Worm (Caenorhabditis elegans) whole organism, early embryonic: ENCODE measurements around the gene ZK1240.11.
"Not testable (repeated sequence)": the region's sequence is repeated elsewhere in the genome, so short reads cannot be mapped to it uniquely, and the experiment has no call there.

ENCODE experiments used
- B0310.2 ChIP-seq: sonication (generic microtip); optimal IDR thresholded peaks from 2 replicates; lab custom pipeline; 2016; ENCODE audit warnings: mild to moderate bottlenecking, missing genetic modification characterization, missing compliant biosample characterization
- F13C5.2 ChIP-seq: sonication (generic microtip); optimal IDR thresholded peaks from 2 replicates; lab custom pipeline; 2017; ENCODE audit warnings: mild to moderate bottlenecking, missing genetic modification characterization, inconsistent platforms, missing compliant biosample characterization
- aly-1 ChIP-seq: sonication (generic microtip); optimal IDR thresholded peaks from 2 replicates; lab custom pipeline; 2016; ENCODE audit warnings: missing genetic modification characterization, missing compliant biosample characterization
- ama-1 ChIP-seq: fragments of 150-350 bp; optimal IDR thresholded peaks from 2 replicates; lab custom pipeline; 2014
- ceh-13 ChIP-seq: fragments of 200-800 bp; sonication (Bioruptor generic); optimal IDR thresholded peaks from 2 replicates; lab custom pipeline; 2018; ENCODE audit warnings: mild to moderate bottlenecking, missing genetic modification characterization, missing compliant biosample characterization
- ceh-36 ChIP-seq: sonication (generic microtip); optimal IDR thresholded peaks from 2 replicates; lab custom pipeline; 2016; ENCODE audit warnings: missing genetic modification characterization, inconsistent platforms, missing compliant biosample characterization
- ets-7 ChIP-seq: sonication (generic microtip); optimal IDR thresholded peaks from 2 replicates; lab custom pipeline; 2016; ENCODE audit warnings: missing genotype, missing genetic modification characterization, missing compliant biosample characterization
- flt-1 ChIP-seq: fragments of 200-800 bp; sonication (Bioruptor generic); IDR thresholded peaks from 2 replicates; pipeline ENCODE4 v1.3.6; 2022; ENCODE audit warnings: missing genetic modification characterization, missing compliant biosample characterization
- hmbx-1 ChIP-seq: sonication (generic microtip); optimal IDR thresholded peaks from 2 replicates; lab custom pipeline; 2016; ENCODE audit warnings: mild to moderate bottlenecking, missing genetic modification characterization, missing compliant biosample characterization
- hmg-4 ChIP-seq: fragments of 200-800 bp; sonication (Bioruptor generic); optimal IDR thresholded peaks from 2 replicates; lab custom pipeline; 2018; ENCODE audit warnings: mild to moderate bottlenecking, missing genetic modification characterization, missing compliant biosample characterization
- hnd-1 ChIP-seq: sonication (generic microtip); optimal IDR thresholded peaks from 2 replicates; lab custom pipeline; 2016; ENCODE audit warnings: missing genetic modification characterization, missing compliant biosample characterization
- pes-1 ChIP-seq: fragments of 200-800 bp; sonication (Bioruptor generic); IDR thresholded peaks from 2 replicates; pipeline ENCODE4 v1.3.6; 2022; ENCODE audit warnings: missing genetic modification reagents, missing genetic modification characterization, missing compliant biosample characterization
- scrt-1 ChIP-seq: fragments of 200-800 bp; sonication (Bioruptor generic); IDR thresholded peaks from 2 replicates; pipeline ENCODE4 v1.3.6; 2022; ENCODE audit warnings: missing genetic modification characterization, missing compliant biosample characterization
- sea-1 ChIP-seq: fragments of 200-800 bp; sonication (Bioruptor generic); conservative IDR thresholded peaks from 2 replicates; pipeline ENCODE4 v1.3.6; 2022; ENCODE audit warnings: missing genetic modification characterization, missing compliant biosample characterization
- tbx-11 ChIP-seq: fragments of 200-800 bp; sonication (Bioruptor generic); IDR thresholded peaks from 2 replicates; pipeline ENCODE4 v1.3.6; 2022; ENCODE audit warnings: missing genetic modification characterization, missing compliant biosample characterization
- tbx-37 ChIP-seq: fragments of 200-800 bp; sonication (Bioruptor generic); conservative IDR thresholded peaks from 2 replicates; pipeline ENCODE4 v1.3.6; 2022; ENCODE audit warnings: missing genetic modification reagents, missing genetic modification characterization, missing compliant biosample characterization
- tra-4 ChIP-seq: sonication (generic microtip); optimal IDR thresholded peaks from 2 replicates; lab custom pipeline; 2017; ENCODE audit warnings: missing genetic modification characterization, missing compliant biosample characterization

ZK1240.11 gene

ce11 chrII:2324956-2325355 lies at the start of gene ZK1240.11:
TSS of gene ZK1240.11 (plus strand) at chrII:2325256.
- TF ChIP-seq ets-7 (no peak), pes-1 (GFP tag; lab: Robert Waterston, UW) (no peak), scrt-1 (GFP tag; lab: Robert Waterston, UW) (no peak), flt-1 (GFP tag; lab: Robert Waterston, UW) (no peak), sea-1 (GFP tag; lab: Robert Waterston, UW) (no peak), ceh-13 (GFP tag; lab: Kevin White, UChicago) (no peak), tra-4 (tag; lab: Kevin White, UChicago) (no peak), hmbx-1 (no peak), hmg-4 (GFP tag; lab: Kevin White, UChicago) (no peak), ama-1 (no peak), tbx-37 (GFP tag; lab: Robert Waterston, UW) (no peak), tbx-11 (GFP tag; lab: Robert Waterston, UW) (no peak), B0310.2 (no peak), F13C5.2 (no peak), aly-1 (tag; lab: Kevin White, UChicago) (no peak), hnd-1 (tag; lab: Kevin White, UChicago) (no peak), ceh-36 (tag; lab: Kevin White, UChicago) (no peak)

ce11 chrII:2277418-2277817 lies 47.6 kb upstream of the ZK1240.11 start, which contains the start of gene K09F6.15:
TSS of gene K09F6.15 (minus strand) at chrII:2277518.
- no peak for TF ChIP-seq tra-4 (tag; lab: Kevin White, UChicago)
- no peak for TF ChIP-seq tbx-37 (GFP tag; lab: Robert Waterston, UW)
- no peak for TF ChIP-seq ceh-13 (GFP tag; lab: Kevin White, UChicago)
- no peak for TF ChIP-seq flt-1 (GFP tag; lab: Robert Waterston, UW)
- TF ChIP-seq sea-1 (GFP tag; lab: Robert Waterston, UW), result no peak
- no peak for TF ChIP-seq aly-1 (tag; lab: Kevin White, UChicago)
- TF ChIP-seq B0310.2, result no peak
- no peak for TF ChIP-seq ets-7
- TF ChIP-seq hnd-1 (tag; lab: Kevin White, UChicago), result no peak
- TF ChIP-seq tbx-11 (GFP tag; lab: Robert Waterston, UW), result no peak
- TF ChIP-seq hmbx-1, result no peak
- TF ChIP-seq hmg-4 (GFP tag; lab: Kevin White, UChicago), result no peak

ce11 chrII:2279263-2279662 lies 45.8 kb upstream of the ZK1240.11 start, which contains the start of gene K09F6.6:
TSS of gene K09F6.6 (minus strand) at chrII:2279305.
- TF ChIP-seq pes-1 (GFP tag; lab: Robert Waterston, UW), result no peak
- TF ChIP-seq ceh-36 (tag; lab: Kevin White, UChicago), result no peak
- TF ChIP-seq hmbx-1, result no peak
- TF ChIP-seq sea-1 (GFP tag; lab: Robert Waterston, UW), result no peak
- no peak for TF ChIP-seq tra-4 (tag; lab: Kevin White, UChicago)
- TF ChIP-seq flt-1 (GFP tag; lab: Robert Waterston, UW), result no peak
- no peak for TF ChIP-seq hnd-1 (tag; lab: Kevin White, UChicago)
- no peak for TF ChIP-seq scrt-1 (GFP tag; lab: Robert Waterston, UW)
- TF ChIP-seq ama-1, result no peak
- no peak for TF ChIP-seq tbx-37 (GFP tag; lab: Robert Waterston, UW)
- no peak for TF ChIP-seq B0310.2
- TF ChIP-seq ets-7, result no peak
- TF ChIP-seq hmg-4 (GFP tag; lab: Kevin White, UChicago), result no peak
- TF ChIP-seq ceh-13 (GFP tag; lab: Kevin White, UChicago), result no peak
- TF ChIP-seq aly-1 (tag; lab: Kevin White, UChicago), result no peak
- no peak for TF ChIP-seq tbx-11 (GFP tag; lab: Robert Waterston, UW)

ce11 chrII:2279839-2280238 lies 45.2 kb upstream of the ZK1240.11 start, which contains the start of gene K09F6.11:
TSS of gene K09F6.11 (plus strand) at chrII:2280139.
- TF ChIP-seq pes-1 (GFP tag; lab: Robert Waterston, UW) (no peak), ama-1 (no peak), B0310.2 (no peak), flt-1 (GFP tag; lab: Robert Waterston, UW) (no peak), ceh-36 (tag; lab: Kevin White, UChicago) (no peak), tbx-37 (GFP tag; lab: Robert Waterston, UW) (no peak), tra-4 (tag; lab: Kevin White, UChicago) (no peak), sea-1 (GFP tag; lab: Robert Waterston, UW) (no peak), hmg-4 (GFP tag; lab: Kevin White, UChicago) (no peak), tbx-11 (GFP tag; lab: Robert Waterston, UW) (no peak), aly-1 (tag; lab: Kevin White, UChicago) (no peak), scrt-1 (GFP tag; lab: Robert Waterston, UW) (no peak)

ce11 chrII:2282599-2282998 lies 42.5 kb upstream of the ZK1240.11 start, which contains the start of gene K09F6.9:
TSS of gene K09F6.9 (minus strand) at chrII:2282699.
- TF ChIP-seq sea-1 (GFP tag; lab: Robert Waterston, UW); hmg-4 (GFP tag; lab: Kevin White, UChicago); flt-1 (GFP tag; lab: Robert Waterston, UW): not testable (repeated sequence)

- no peak for TF ChIP-seq ceh-36 (tag; lab: Kevin White, UChicago)
Observed at ce11 chrII:2284703-2285102, 40.4 kb upstream of the ZK1240.11 start.

ce11 chrII:2288798-2289197 lies 36.3 kb upstream of the ZK1240.11 start, which contains the start of the genes K09F6.10 and K09F6.13:
TSS of gene K09F6.10 (minus strand) at chrII:2288883.
TSS of gene K09F6.13 (plus strand) at chrII:2289114.
- TF ChIP-seq ama-1 (no peak), B0310.2 (no peak), F13C5.2 (no peak), tra-4 (tag; lab: Kevin White, UChicago) (no peak), ets-7 (no peak), ceh-36 (tag; lab: Kevin White, UChicago) (no peak), sea-1 (GFP tag; lab: Robert Waterston, UW) (no peak), pes-1 (GFP tag; lab: Robert Waterston, UW) (no peak), tbx-11 (GFP tag; lab: Robert Waterston, UW) (no peak), hmg-4 (GFP tag; lab: Kevin White, UChicago) (no peak), tbx-37 (GFP tag; lab: Robert Waterston, UW) (no peak), scrt-1 (GFP tag; lab: Robert Waterston, UW) (no peak), flt-1 (GFP tag; lab: Robert Waterston, UW) (no peak), hmbx-1 (no peak)
